Fruit fly (Drosophila melanogaster) whole organism, embryonic: Measurements from ENCODE around the gene Rrp1.

ENCODE experiments used
- CG11696 ChIP-seq: fragments of 200-800 bp; sonication (Bioruptor generic); IDR thresholded peaks from 2 replicates; pipeline ENCODE4 v1.3.6; 2022; ENCODE audit warnings: missing biosample characterization, missing genetic modification characterization
- CG32532 ChIP-seq: fragments of 200-800 bp; sonication (Bioruptor generic); IDR thresholded peaks from 2 replicates; pipeline ENCODE4 v1.3.6; 2022; ENCODE audit warnings: missing biosample characterization, missing genetic modification characterization
- CG34224 ChIP-seq: fragments of 200-800 bp; sonication (Bioruptor generic); IDR thresholded peaks from 3 replicates; pipeline ENCODE4 v1.3.6; 2022; ENCODE audit warnings: missing biosample characterization, missing genetic modification characterization; ENCODE audit not compliant: partially characterized antibody
- Mad ChIP-seq: fragments of 200-800 bp; sonication (Bioruptor generic); optimal IDR thresholded peaks from 2 replicates; lab custom pipeline; 2016; ENCODE audit warnings: missing biosample characterization, missing genetic modification characterization
- fd102C ChIP-seq: fragments of 200-800 bp; sonication (Bioruptor generic); optimal IDR thresholded peaks from 2 replicates; lab custom pipeline; 2018; ENCODE audit warnings: missing biosample characterization, mild to moderate bottlenecking, missing genetic modification characterization, moderate library complexity
- peb ChIP-seq: fragments of 200-800 bp; sonication (Bioruptor generic); IDR thresholded peaks from 2 replicates; pipeline ENCODE4 v1.3.6; 2022; ENCODE audit warnings: missing biosample characterization, missing genetic modification characterization
- sim ChIP-seq: fragments of 200-800 bp; sonication (Bioruptor generic); IDR thresholded peaks from 2 replicates; pipeline ENCODE4 v1.3.6; 2022; ENCODE audit warnings: missing biosample characterization, missing genetic modification characterization

dm6 chr2L:2987681-2988381, 15.5 kb upstream of the Rrp1 start, which contains the start of the genes Chd1 and Bem46:
- peak; percentile 79 for TF ChIP-seq Mad
- TF ChIP-seq peb, result 0 out of 2 replicates have a peak, but pooled peaks have one; percentile 47
- TF ChIP-seq CG34224 (GFP tag; lab: Robert Waterston, UW), result no peak; the same call in 2 of the 3 replicates
- TF ChIP-seq CG11696, result peak; percentile 54; the same call in 1 of the 2 replicates
- TF ChIP-seq sim (GFP tag; lab: Robert Waterston, UW), result no peak
- TF ChIP-seq CG32532 (GFP tag; lab: Robert Waterston, UW), result peak; percentile 89
- TF ChIP-seq fd102C (GFP tag; lab: Kevin White, UChicago), result no peak
